Worm (Caenorhabditis elegans) whole organism, late embryonic: ENCODE data around the gene R12C12.5.

Experiments used
- ama-1 ChIP-seq: fragments of 150-350 bp; optimal IDR thresholded peaks from 2 replicates; lab custom pipeline; 2014
- ceh-18 ChIP-seq: sonication (generic microtip); optimal IDR thresholded peaks from 2 replicates; lab custom pipeline; 2016; ENCODE audit warnings: missing genetic modification characterization, missing compliant biosample characterization
- fkh-10 ChIP-seq: fragments of 150-350 bp; optimal IDR thresholded peaks from 2 replicates; lab custom pipeline; 2014; ENCODE audit warnings: missing biosample characterization, missing genetic modification reagents, missing genetic modification characterization
- lin-11 ChIP-seq: fragments of 200-800 bp; sonication (Bioruptor generic); optimal IDR thresholded peaks from 2 replicates; lab custom pipeline; 2018; ENCODE audit warnings: mild to moderate bottlenecking, missing genetic modification characterization, missing compliant biosample characterization
- nfya-1 ChIP-seq: sonication (generic microtip); optimal IDR thresholded peaks from 2 replicates; lab custom pipeline; 2017; ENCODE audit warnings: missing genetic modification characterization, mild to moderate bottlenecking, missing compliant biosample characterization, antibody characterized with exemption, moderate library complexity
- nhr-232 ChIP-seq: sonication (generic microtip); optimal IDR thresholded peaks from 2 replicates; lab custom pipeline; 2016; ENCODE audit warnings: missing genetic modification characterization, missing compliant biosample characterization
- pha-4 ChIP-seq: fragments of 150-350 bp; optimal IDR thresholded peaks from 2 replicates; lab custom pipeline; 2018; ENCODE audit warnings: missing biosample characterization, missing genetic modification reagents, missing genetic modification characterization
- pqm-1 ChIP-seq: sonication (generic microtip); optimal IDR thresholded peaks from 2 replicates; lab custom pipeline; 2016; ENCODE audit warnings: missing genetic modification characterization, missing compliant biosample characterization
- sdc-2 ChIP-seq: sonication (generic microtip); optimal IDR thresholded peaks from 2 replicates; lab custom pipeline; 2016; ENCODE audit warnings: missing genotype, missing genetic modification characterization, missing compliant biosample characterization

ce11 chrII:6080743-6081142 lies 35.8 kb upstream of the R12C12.5 start, which contains the start of gene fbf-1:
- TF ChIP-seq ceh-18 (tag; lab: Kevin White, UChicago) (no peak), ama-1 (lab: Kevin White, UChicago) (no peak), nfya-1 (tag; lab: Kevin White, UChicago) (no peak), sdc-2 (no peak), lin-11 (tag; lab: Kevin White, UChicago) (no peak), nhr-232 (tag; lab: Kevin White, UChicago) (no peak), pqm-1 (tag; lab: Kevin White, UChicago) (no peak), pha-4 (no peak), fkh-10 (GFP tag; lab: Kevin White, UChicago) (no peak)
